Fruit fly (Drosophila melanogaster) whole organism, wandering third instar larva: ENCODE results near the gene RpL24-like.

Experiments used
- Abd-B ChIP-seq: fragments of >200 bp; optimal IDR thresholded peaks from 2 replicates; lab custom pipeline; 2017; ENCODE audit warnings: missing biosample characterization, missing genetic modification characterization
- CG32264 ChIP-seq: fragments of 200-800 bp; sonication (Bioruptor generic); optimal IDR thresholded peaks from 2 replicates; lab custom pipeline; 2016; ENCODE audit warnings: missing biosample characterization, missing genetic modification characterization
- CG9705 ChIP-seq: fragments of 200-800 bp; sonication (Bioruptor generic); optimal IDR thresholded peaks from 2 replicates; lab custom pipeline; 2018; ENCODE audit warnings: missing biosample characterization, mild to moderate bottlenecking, missing genetic modification characterization
- CrebA ChIP-seq: fragments of 200-800 bp; sonication (Bioruptor generic); optimal IDR thresholded peaks from 2 replicates; lab custom pipeline; 2016; ENCODE audit warnings: missing biosample characterization, mild to moderate bottlenecking, missing genetic modification characterization, borderline replicate concordance
- Dfd ChIP-seq: fragments of >200 bp; optimal IDR thresholded peaks from 2 replicates; lab custom pipeline; 2017; ENCODE audit warnings: missing biosample characterization, missing genetic modification characterization
- Dif ChIP-seq: fragments of 200-275, 200-300 bp; sonication (Bioruptor generic); optimal IDR thresholded peaks from 2 replicates; lab custom pipeline; 2018; ENCODE audit warnings: missing biosample characterization, missing genetic modification characterization; ENCODE audit not compliant: partially characterized antibody
- GATAd ChIP-seq: sonication (Bioruptor generic); optimal IDR thresholded peaks from 2 replicates; lab custom pipeline; 2016; ENCODE audit warnings: missing biosample characterization, missing genetic modification characterization
- HLH106 ChIP-seq: fragments of 200-800 bp; optimal IDR thresholded peaks from 3 replicates; lab custom pipeline; 2019; ENCODE audit warnings: missing biosample characterization, mild to moderate bottlenecking, missing genetic modification characterization, moderate library complexity
- Hnf4 ChIP-seq: fragments of 200-800 bp; sonication (Bioruptor generic); optimal IDR thresholded peaks from 2 replicates; lab custom pipeline; 2016; ENCODE audit warnings: missing biosample characterization, mild to moderate bottlenecking, missing genetic modification characterization
- Hr83 ChIP-seq: fragments of 200-300 bp; sonication (Bioruptor generic); optimal IDR thresholded peaks from 2 replicates; lab custom pipeline; 2016; ENCODE audit warnings: missing biosample characterization, mild to moderate bottlenecking, missing genetic modification characterization, moderate library complexity; ENCODE audit not compliant: poor library complexity, severe bottlenecking
- Jra ChIP-seq: sonication (Bioruptor generic); optimal IDR thresholded peaks from 2 replicates; lab custom pipeline; 2016; ENCODE audit warnings: missing biosample characterization, missing genetic modification characterization
- Myc ChIP-seq: fragments of >200 bp; optimal IDR thresholded peaks from 2 replicates; lab custom pipeline; 2017
- N ChIP-seq: fragments of >200 bp; optimal IDR thresholded peaks from 2 replicates; lab custom pipeline; 2018; ENCODE audit warnings: missing biosample characterization, missing external identifiers, missing genetic modification characterization
- OdsH ChIP-seq: fragments of 200-800 bp; sonication (Bioruptor generic); optimal IDR thresholded peaks from 2 replicates; lab custom pipeline; 2016; ENCODE audit warnings: missing biosample characterization, mild to moderate bottlenecking, missing genetic modification characterization
- Rel ChIP-seq, 2 experiments: fragments of 200-800 bp; sonication (Bioruptor generic) in 1 of 2; optimal IDR thresholded peaks; 2 replicates in 1 of 2; 3 replicates in 1 of 2; lab custom pipeline; 2016 to 2019; ENCODE audit warnings: mild to moderate bottlenecking in 2 of 2, missing biosample characterization in 2 of 2, missing genetic modification characterization in 2 of 2, moderate library complexity in 1 of 2
- Sp1 ChIP-seq: fragments of 200-800 bp; sonication (Bioruptor generic); optimal IDR thresholded peaks from 3 replicates; lab custom pipeline; 2019; ENCODE audit warnings: missing biosample characterization, mild to moderate bottlenecking, missing genetic modification characterization, moderate library complexity
- Vsx2 ChIP-seq: fragments of 200-300, 225-300 bp; sonication (Bioruptor generic); optimal IDR thresholded peaks from 2 replicates; lab custom pipeline; 2018; ENCODE audit warnings: missing biosample characterization, missing genetic modification characterization; ENCODE audit not compliant: partially characterized antibody
- br ChIP-seq: fragments of 200-800 bp; sonication (Bioruptor generic); optimal IDR thresholded peaks from 2 replicates; lab custom pipeline; 2016; ENCODE audit warnings: missing biosample characterization, missing genetic modification characterization
- brk ChIP-seq: fragments of 200-800 bp; sonication (Bioruptor generic); optimal IDR thresholded peaks from 2 replicates; lab custom pipeline; 2016; ENCODE audit warnings: missing biosample characterization, mild to moderate bottlenecking, missing genetic modification characterization
- dl ChIP-seq, 2 experiments: fragments of 175-275, 200-275 bp in 1 of 2; fragments of 200-275 bp in 1 of 2; sonication (Bioruptor generic); optimal IDR thresholded peaks; lab custom pipeline; 2018; ENCODE audit warnings: mild to moderate bottlenecking in 2 of 2, missing biosample characterization in 2 of 2, missing genetic modification characterization in 2 of 2, moderate library complexity in 2 of 2; ENCODE audit not compliant: partially characterized antibody in 2 of 2, insufficient read depth in 1 of 2
- dmrt93B ChIP-seq: fragments of 200-800 bp; sonication (Bioruptor generic); optimal IDR thresholded peaks from 2 replicates; lab custom pipeline; 2018; ENCODE audit warnings: missing biosample characterization, mild to moderate bottlenecking, missing genetic modification characterization
- dsf ChIP-seq: sonication (Bioruptor generic); optimal IDR thresholded peaks from 2 replicates; lab custom pipeline; 2016; ENCODE audit warnings: missing biosample characterization, missing genetic modification characterization, borderline replicate concordance
- ey ChIP-seq: fragments of 200-800 bp; sonication (Bioruptor generic); optimal IDR thresholded peaks from 2 replicates; lab custom pipeline; 2016; ENCODE audit warnings: missing biosample characterization, missing genetic modification characterization
- foxo ChIP-seq, 2 experiments: fragments of 200-800 bp; sonication (Bioruptor generic); optimal IDR thresholded peaks; 2 replicates in 1 of 2; 3 replicates in 1 of 2; lab custom pipeline; 2016 to 2017; ENCODE audit warnings: missing biosample characterization in 2 of 2, missing genetic modification characterization in 2 of 2
- fru ChIP-seq: fragments of 200-800 bp; sonication (Bioruptor generic); optimal IDR thresholded peaks from 3 replicates; lab custom pipeline; 2016; ENCODE audit warnings: missing biosample characterization, mild to moderate bottlenecking, missing genetic modification characterization
- h ChIP-seq: fragments of 200-800 bp; sonication (Bioruptor generic); optimal IDR thresholded peaks from 3 replicates; lab custom pipeline; 2016; ENCODE audit warnings: missing biosample characterization, mild to moderate bottlenecking, missing genetic modification characterization
- jim ChIP-seq: fragments of 175-275, 200-325 bp; sonication (Bioruptor generic); optimal IDR thresholded peaks from 2 replicates; lab custom pipeline; 2016; ENCODE audit warnings: missing biosample characterization, mild to moderate bottlenecking, missing genetic modification characterization
- lola ChIP-seq: fragments of >200 bp; optimal IDR thresholded peaks from 2 replicates; lab custom pipeline; 2017; ENCODE audit warnings: missing biosample characterization, missing genetic modification characterization
- pan ChIP-seq: fragments of >200 bp; optimal IDR thresholded peaks from 2 replicates; lab custom pipeline; 2017
- psq ChIP-seq: fragments of 200-800 bp; sonication (Bioruptor generic); optimal IDR thresholded peaks from 3 replicates; lab custom pipeline; 2017; ENCODE audit warnings: missing biosample characterization, mild to moderate bottlenecking, missing genetic modification characterization, moderate library complexity
- rgr ChIP-seq: fragments of 200-800 bp; sonication (Bioruptor generic); optimal IDR thresholded peaks from 3 replicates; lab custom pipeline; 2016; ENCODE audit warnings: missing biosample characterization, mild to moderate bottlenecking, missing genetic modification characterization
- sv ChIP-seq: fragments of 200-800 bp; sonication (Bioruptor generic); optimal IDR thresholded peaks from 3 replicates; lab custom pipeline; 2016; ENCODE audit warnings: missing biosample characterization, missing genetic modification characterization
- tai ChIP-seq: sonication (Bioruptor generic); optimal IDR thresholded peaks from 2 replicates; lab custom pipeline; 2016; ENCODE audit warnings: missing biosample characterization, missing genetic modification characterization
- usp ChIP-seq: fragments of >200 bp; optimal IDR thresholded peaks from 2 replicates; lab custom pipeline; 2017; ENCODE audit warnings: missing biosample characterization, missing genetic modification characterization
- woc ChIP-seq: sonication (Bioruptor generic); optimal IDR thresholded peaks from 2 replicates; lab custom pipeline; 2016; ENCODE audit warnings: missing biosample characterization, mild to moderate bottlenecking, missing genetic modification characterization

RpL24-like gene

DNA sequence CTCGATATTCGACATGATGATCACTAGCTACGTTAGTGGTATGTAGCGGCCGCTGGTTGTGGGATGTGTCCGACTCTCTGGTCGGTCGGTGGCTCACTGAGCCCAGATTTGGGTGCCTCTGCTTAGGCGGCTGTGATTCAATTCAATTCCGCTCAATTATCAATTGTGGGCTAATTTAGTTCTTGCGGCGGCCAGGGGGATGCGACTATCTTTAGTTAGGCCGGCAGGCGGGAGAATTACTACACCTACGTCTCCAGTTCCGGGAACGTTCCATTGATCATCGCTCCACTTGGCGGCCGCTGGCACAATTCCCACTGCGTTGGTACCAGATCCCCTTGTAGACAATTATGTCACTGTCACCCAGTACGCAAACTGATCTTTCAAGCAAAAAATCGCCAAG, 12.8 kb downstream of the RpL24-like start, which contains the start of the genes bumpel and CG45676:
Gene bumpel (minus strand): TSS at position 101 of the 400 bp plus-strand sequence.
Gene CG45676 (plus strand): TSS at position 318 of the 400 bp plus-strand sequence.
- no peak for TF ChIP-seq dl (GFP tag; optimal IDR thresholded peaks at IDR 0.05; lab: Kevin White, UChicago; ENCODE audit: insufficient read depth in 1 of 2, partially characterized antibody in 2 of 2)
- TF ChIP-seq Abd-B = no peak
- no peak for TF ChIP-seq N (GFP tag; lab: Kevin White, UChicago)
- no peak for TF ChIP-seq CG9705 (GFP tag; lab: Kevin White, UChicago)
- no peak for TF ChIP-seq psq (GFP tag; lab: Kevin White, UChicago)
- TF ChIP-seq CG32264 (GFP tag; lab: Kevin White, UChicago) = no peak
- no peak for TF ChIP-seq CrebA (GFP tag; lab: Kevin White, UChicago)
- no peak for TF ChIP-seq Rel (GFP tag; optimal IDR thresholded peaks at IDR 0.05; lab: Kevin White, UChicago)
- no peak for TF ChIP-seq Rel (tag; optimal IDR thresholded peaks at IDR 0.05; lab: Kevin White, UChicago)
- no peak for TF ChIP-seq lola (GFP tag; lab: Kevin White, UChicago)
- no peak for TF ChIP-seq usp
- no peak for TF ChIP-seq Dif (GFP tag; lab: Kevin White, UChicago)
- no peak for TF ChIP-seq Jra (GFP tag; lab: Kevin White, UChicago)
- no peak for TF ChIP-seq h (GFP tag; lab: Kevin White, UChicago)
- TF ChIP-seq fru (GFP tag; lab: Kevin White, UChicago) = no peak
- no peak for TF ChIP-seq jim
- no peak for TF ChIP-seq GATAd (GFP tag; lab: Kevin White, UChicago)
- TF ChIP-seq tai = no peak

DNA sequence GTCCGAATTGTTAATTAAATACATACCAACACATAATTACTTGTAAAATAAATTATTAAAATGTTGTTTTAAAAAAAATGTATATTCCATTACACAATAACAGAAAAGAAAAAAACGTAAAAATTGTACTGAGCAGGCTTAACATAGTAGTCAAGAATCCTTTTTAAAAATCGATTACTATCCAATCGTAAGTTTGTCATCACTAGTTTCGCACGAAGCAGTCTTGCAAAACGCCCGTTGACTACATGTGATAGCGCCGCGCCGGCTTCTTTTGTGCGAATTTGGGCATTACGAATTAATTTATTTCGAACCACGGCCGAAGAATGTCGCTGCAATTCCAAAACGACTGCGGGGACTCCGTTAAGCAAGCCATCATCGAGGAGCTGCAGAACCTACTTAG, 19.0 kb downstream of the RpL24-like start, which contains the start of gene Ipo9:
Gene Ipo9 (plus strand): TSS at position 152 of the 400 bp plus-strand sequence.
- no peak for TF ChIP-seq Rel (GFP tag; optimal IDR thresholded peaks at IDR 0.05; lab: Kevin White, UChicago)
- TF ChIP-seq Rel (tag; optimal IDR thresholded peaks at IDR 0.05; lab: Kevin White, UChicago) = no peak
- TF ChIP-seq brk = no peak
- TF ChIP-seq psq (GFP tag; lab: Kevin White, UChicago) = no peak
- no peak for TF ChIP-seq dsf (GFP tag; lab: Kevin White, UChicago)
- TF ChIP-seq, all 38 proteins: peak for 0

DNA sequence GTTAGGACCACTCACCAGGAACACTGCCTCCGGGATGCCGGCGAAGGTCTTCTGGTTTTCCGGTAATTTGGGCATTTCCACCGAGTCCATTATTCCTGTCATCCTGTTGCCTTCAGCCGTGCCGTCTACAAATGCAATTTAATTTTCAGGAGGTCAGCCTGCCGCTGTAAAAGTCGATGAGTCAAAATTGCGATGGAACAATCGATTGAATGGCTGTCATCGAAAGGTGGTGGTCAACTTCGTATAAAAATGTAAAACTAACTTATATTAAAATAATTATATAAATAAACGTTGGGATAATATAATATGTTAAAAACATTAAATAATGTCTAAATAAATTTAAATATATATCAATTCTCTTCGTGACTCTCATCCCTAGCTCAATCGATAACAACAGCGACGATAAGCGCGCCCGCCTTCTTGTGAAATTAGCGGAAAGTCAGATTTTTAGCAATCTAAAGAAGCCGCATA, 21.7 kb downstream of the RpL24-like start, which contains the start of the genes mgr and Irbp:
Gene mgr (minus strand): TSS at position 209 of the 471 bp plus-strand sequence.
Gene Irbp (plus strand): TSS at position 381 of the 471 bp plus-strand sequence.
- TF ChIP-seq N (GFP tag; lab: Kevin White, UChicago) (no peak), pan (no peak), Rel (GFP tag; optimal IDR thresholded peaks at IDR 0.05; lab: Kevin White, UChicago) (no peak), Rel (tag; optimal IDR thresholded peaks at IDR 0.05; lab: Kevin White, UChicago) (no peak), ey (GFP tag; lab: Kevin White, UChicago) (peak; percentile 63), Hnf4 (GFP tag; lab: Kevin White, UChicago) (no peak), psq (GFP tag; lab: Kevin White, UChicago) (peak; percentile 88), usp (no peak), br (GFP tag; lab: Kevin White, UChicago) (peak; percentile 79), dsf (GFP tag; lab: Kevin White, UChicago) (peak; percentile 28), Myc (lab: Kevin White, UChicago) (no peak), sv (GFP tag; lab: Kevin White, UChicago) (peak; percentile 72), Dif (GFP tag; lab: Kevin White, UChicago) (no peak), Sp1 (GFP tag; lab: Kevin White, UChicago) (peak; percentile 91), Dfd (no peak), CG9705 (GFP tag; lab: Kevin White, UChicago) (peak; percentile 77), Jra (GFP tag; lab: Kevin White, UChicago) (no peak), GATAd (GFP tag; lab: Kevin White, UChicago) (peak; percentile 8), OdsH (GFP tag; lab: Kevin White, UChicago) (peak; percentile 86), woc (no peak), foxo (GFP tag; optimal IDR thresholded peaks at IDR 0.05; lab: Kevin White, UChicago) (peak in 1 of 2 experiments; percentile 90), rgr (peak; percentile 93), Vsx2 (no peak), CrebA (GFP tag; lab: Kevin White, UChicago) (no peak), Hr83 (no peak), CG32264 (GFP tag; lab: Kevin White, UChicago) (no peak), dl (GFP tag; optimal IDR thresholded peaks at IDR 0.05; lab: Kevin White, UChicago; ENCODE audit: insufficient read depth in 1 of 2, partially characterized antibody in 2 of 2) (no peak), h (GFP tag; lab: Kevin White, UChicago) (peak; percentile 81), lola (GFP tag; lab: Kevin White, UChicago) (no peak), HLH106 (tag; lab: Kevin White, UChicago) (peak; percentile 94), Abd-B (no peak), dmrt93B (GFP tag; lab: Kevin White, UChicago) (peak; percentile 80)
